Fruit fly (Drosophila melanogaster) whole organism, wandering third instar larva: ENCODE data around the gene Slbp.

Experiments
- Dfd ChIP-seq: fragments of >200 bp; optimal IDR thresholded peaks from 2 replicates; lab custom pipeline; 2017; ENCODE audit warnings: missing biosample characterization, missing genetic modification characterization
- h ChIP-seq: fragments of 200-800 bp; sonication (Bioruptor generic); optimal IDR thresholded peaks from 3 replicates; lab custom pipeline; 2016; ENCODE audit warnings: missing biosample characterization, mild to moderate bottlenecking, missing genetic modification characterization
- rgr ChIP-seq: fragments of 200-800 bp; sonication (Bioruptor generic); optimal IDR thresholded peaks from 3 replicates; lab custom pipeline; 2016; ENCODE audit warnings: missing biosample characterization, mild to moderate bottlenecking, missing genetic modification characterization
- tai ChIP-seq: sonication (Bioruptor generic); optimal IDR thresholded peaks from 2 replicates; lab custom pipeline; 2016; ENCODE audit warnings: missing biosample characterization, missing genetic modification characterization

Gene Slbp

DNA sequence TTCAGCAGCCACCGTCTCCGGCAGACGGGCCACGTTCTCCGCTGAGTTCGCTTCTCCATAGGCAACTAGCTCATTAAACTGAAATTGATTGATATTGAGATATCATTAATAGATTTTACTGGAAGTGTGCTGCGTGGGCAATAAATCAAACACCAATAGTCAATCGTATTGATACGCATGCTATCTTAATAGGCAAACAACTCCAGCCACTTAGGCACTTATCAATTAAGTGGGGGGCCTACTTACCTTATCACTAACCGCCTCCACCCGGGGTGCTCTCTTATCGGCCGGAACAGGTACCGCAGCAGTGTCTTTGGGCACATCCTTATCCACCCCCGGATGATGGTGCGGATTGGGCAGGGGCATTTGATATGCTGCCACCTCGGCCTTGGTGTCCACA, 41.3 kb downstream of the Slbp start:
- no peak for TF ChIP-seq tai (GFP tag; lab: Kevin White, UChicago)
- TF ChIP-seq h (GFP tag; lab: Kevin White, UChicago), result peak; percentile 85
- TF ChIP-seq, all 38 proteins: peak for 1

DNA sequence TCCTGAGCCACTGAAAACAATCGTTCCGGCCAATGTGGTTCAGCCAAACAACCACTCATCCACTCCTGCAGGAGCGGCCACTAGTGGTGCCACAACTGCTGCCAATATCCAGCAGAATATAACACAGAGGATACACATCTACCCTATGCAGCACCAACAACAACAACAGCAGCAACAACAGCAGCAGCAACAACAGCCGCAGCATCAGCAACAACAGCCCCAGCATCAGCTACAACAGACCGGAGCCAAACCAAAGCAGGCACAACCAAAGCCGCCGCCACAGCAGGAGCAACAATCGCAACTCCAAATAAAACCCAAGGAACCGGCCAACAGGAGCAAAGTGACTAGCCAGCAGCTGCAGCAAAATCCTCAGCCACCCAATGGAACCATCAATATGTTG, 49.8 kb downstream of the Slbp start:
- TF ChIP-seq rgr (GFP tag; lab: Kevin White, UChicago) (no peak), Dfd (GFP tag; lab: Kevin White, UChicago) (peak; percentile 90)
